Worm (Caenorhabditis elegans): Measurements from ENCODE around the gene ceh-49.

DNA sequence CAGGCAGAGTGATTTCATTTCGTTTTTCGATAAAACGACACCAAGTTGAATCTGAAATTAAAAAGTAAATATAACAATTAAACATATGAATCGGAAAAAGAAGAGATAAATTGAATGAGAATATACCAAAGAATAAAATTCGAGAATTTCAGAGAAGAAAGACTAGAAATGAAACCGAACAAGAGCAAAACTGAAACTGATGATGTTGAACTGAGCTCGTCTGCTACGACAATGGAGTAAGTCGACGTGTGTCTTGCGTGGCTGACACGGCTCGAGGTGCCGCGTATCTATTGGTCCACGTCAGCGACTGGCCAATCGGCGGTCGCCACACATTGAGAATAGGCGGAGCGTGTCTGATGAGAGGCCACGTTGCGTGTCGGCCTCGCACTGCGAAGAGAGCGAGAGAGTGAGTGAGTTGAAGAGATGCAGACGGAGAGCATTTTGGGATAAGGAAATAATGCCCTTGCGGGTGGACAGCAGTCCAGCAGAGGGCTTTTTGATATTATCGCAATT is 19.5 kb downstream of the ceh-49 start, which contains the start of gene crt-1:
- TF ChIP-seq ama-1 (optimal IDR thresholded peaks at IDR 0.05), result peak; percentile 79
- TF ChIP-seq elt-3 (tag; optimal IDR thresholded peaks at IDR 0.05), result no peak
- peak; percentile 76 for TF ChIP-seq fos-1 (tag; optimal IDR thresholded peaks at IDR 0.05)
- peak; percentile 46 for TF ChIP-seq unc-62 (GFP tag; optimal IDR thresholded peaks at IDR 0.05)
- TF ChIP-seq nhr-23 (tag; optimal IDR thresholded peaks at IDR 0.05), result no peak
- no peak for TF ChIP-seq lin-39 (tag; optimal IDR thresholded peaks at IDR 0.05)
- TF ChIP-seq nhr-25 (tag; optimal IDR thresholded peaks at IDR 0.05), result peak; percentile 76
- TF ChIP-seq unc-39 (tag; optimal IDR thresholded peaks at IDR 0.05), result no peak

Data from whole organism, L2 larva.